Worm (Caenorhabditis elegans) whole organism, L1 larva: ENCODE results near the gene par-1.

ENCODE experiments used
- aly-2 ChIP-seq: fragments of 150-350 bp; optimal IDR thresholded peaks from 2 replicates; lab custom pipeline; 2014; ENCODE audit warnings: missing biosample characterization, missing genetic modification characterization
- ceh-82 ChIP-seq, 3 experiments: fragments of 150-350 bp in 1 of 3; sonication (generic microtip) in 2 of 3; optimal IDR thresholded peaks; 2 replicates each; lab custom pipeline; 2014 to 2017; ENCODE audit warnings: missing biosample characterization in 3 of 3, missing genetic modification characterization in 3 of 3
- elt-3 ChIP-seq, 6 experiments: fragments of 150-350 bp in 1 of 6; sonication (generic microtip); optimal IDR thresholded peaks; 2 replicates each; lab custom pipeline; 2017 to 2018; ENCODE audit warnings: missing biosample characterization in 6 of 6, missing genetic modification characterization in 6 of 6, inconsistent platforms in 1 of 6
- hlh-4 ChIP-seq: sonication (generic microtip); optimal IDR thresholded peaks from 2 replicates; lab custom pipeline; 2016; ENCODE audit warnings: mild to moderate bottlenecking, missing genetic modification characterization, missing compliant biosample characterization
- lin-14 ChIP-seq: fragments of 200-800 bp; sonication (Bioruptor generic); optimal IDR thresholded peaks from 2 replicates; lab custom pipeline; 2018; ENCODE audit warnings: mild to moderate bottlenecking, missing genetic modification characterization, moderate library complexity, missing compliant biosample characterization
- nhr-11 ChIP-seq: fragments of 150-350 bp; optimal IDR thresholded peaks from 2 replicates; lab custom pipeline; 2014; ENCODE audit warnings: missing biosample characterization, missing genetic modification characterization
- nhr-76 ChIP-seq: sonication (generic microtip); optimal IDR thresholded peaks from 2 replicates; lab custom pipeline; 2017; ENCODE audit warnings: missing biosample characterization, missing genetic modification characterization
- nhr-84 ChIP-seq: sonication (generic microtip); optimal IDR thresholded peaks from 2 replicates; lab custom pipeline; 2017; ENCODE audit warnings: missing biosample characterization, missing genetic modification characterization
- nhr-85 ChIP-seq: sonication (generic microtip); peaks from one replicate; lab custom pipeline; 2016; ENCODE audit warnings: missing genetic modification characterization, inconsistent platforms, missing compliant biosample characterization
- unc-62 ChIP-seq: fragments of 150-350 bp; optimal IDR thresholded peaks from 2 replicates; lab custom pipeline; 2014; ENCODE audit warnings: missing biosample characterization, missing genetic modification reagents, missing genetic modification characterization

ce11 chrV:14176572-14176971 lies 31.4 kb upstream of the par-1 start:
- TF ChIP-seq hlh-4 (no peak), nhr-85 (no peak), ceh-82 (tag; optimal IDR thresholded peaks at IDR 0.05; lab: Kevin White, UChicago) (no peak), nhr-84 (no peak), nhr-76 (tag; lab: Kevin White, UChicago) (no peak), aly-2 (tag; lab: Kevin White, UChicago) (no peak), elt-3 (tag; optimal IDR thresholded peaks at IDR 0.05; lab: Kevin White, UChicago) (no peak), lin-14 (no peak), nhr-11 (tag; lab: Kevin White, UChicago) (no peak), unc-62 (GFP tag; lab: Kevin White, UChicago) (no peak)
